Worm (Caenorhabditis elegans) whole organism, mixed stage, embryonic: ENCODE results near the gene M79.2.
A peak's percentile ranks its signal among the peaks of the same experiment; 100 is the strongest.

Source experiments
- ces-1 ChIP-seq: fragments of 150-350 bp; optimal IDR thresholded peaks from 2 replicates; lab custom pipeline; 2014; ENCODE audit warnings: missing biosample characterization, missing genetic modification reagents, missing genetic modification characterization
- elt-1 ChIP-seq: sonication (generic microtip); optimal IDR thresholded peaks from 2 replicates; lab custom pipeline; 2017; ENCODE audit warnings: missing genetic modification characterization, mild to moderate bottlenecking, missing compliant biosample characterization, antibody characterized with exemption, moderate library complexity, borderline replicate concordance; ENCODE audit not compliant: insufficient read depth
- lin-32 ChIP-seq: fragments of 200-800 bp; sonication (Bioruptor generic); optimal IDR thresholded peaks from 2 replicates; lab custom pipeline; 2018; ENCODE audit warnings: mild to moderate bottlenecking, missing genetic modification characterization, missing compliant biosample characterization
- mls-2 ChIP-seq: sonication (generic microtip); optimal IDR thresholded peaks from 2 replicates; lab custom pipeline; 2016; ENCODE audit warnings: mild to moderate bottlenecking, missing genetic modification characterization, moderate library complexity, missing compliant biosample characterization

The M79.2 gene

DNA sequence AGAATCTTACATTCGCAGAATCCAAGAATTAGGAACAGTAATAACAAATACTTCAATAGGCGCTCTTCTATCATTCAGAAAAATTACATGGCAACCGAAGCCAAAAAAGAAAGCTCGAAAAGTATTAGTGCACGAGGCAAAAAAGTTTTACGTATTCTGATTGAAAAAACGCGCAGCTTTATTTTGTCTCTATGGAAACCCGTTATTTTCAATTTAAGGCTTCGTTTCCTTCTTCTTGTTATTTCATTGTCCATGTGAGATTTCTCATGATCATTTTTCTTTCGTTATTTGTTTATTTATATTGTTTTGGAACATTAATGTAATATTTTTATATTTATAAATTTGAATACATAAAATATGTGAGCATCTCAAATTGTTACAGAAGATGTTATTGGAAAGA, 39.1 kb downstream of the M79.2 start, which contains the start of gene F57C7.4:
Gene F57C7.4, minus strand, starts transcription at position 101 of the 400 bp plus-strand sequence.
- TF ChIP-seq mls-2 (tag; lab: Kevin White, UChicago) (no peak), lin-32 (GFP tag; lab: Kevin White, UChicago) (no peak)

DNA sequence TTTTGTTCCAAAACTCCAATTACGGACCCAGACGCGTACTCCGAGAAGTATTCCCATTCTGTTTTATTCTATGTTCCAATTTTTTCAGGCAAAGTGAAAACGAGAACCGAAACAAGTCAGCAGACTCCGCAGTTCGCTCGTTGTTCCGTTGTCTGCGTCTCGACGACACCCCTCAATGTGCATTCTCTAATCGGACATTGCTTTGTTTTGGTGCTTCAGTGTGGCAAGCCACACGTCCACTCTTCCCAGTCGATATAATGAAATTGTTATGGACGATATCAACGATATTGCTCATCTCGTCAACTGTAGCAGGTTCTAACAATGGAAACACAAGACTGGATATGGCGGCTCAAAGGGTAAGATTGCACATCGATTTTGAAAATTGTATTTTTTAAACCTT, 51.7 kb downstream of the M79.2 start, which contains the start of gene nhx-5:
Gene nhx-5, plus strand, starts transcription at position 82 of the 400 bp plus-strand sequence.
- TF ChIP-seq ces-1 (GFP tag; lab: Kevin White, UChicago) (peak; percentile 51), elt-1 (tag; lab: Kevin White, UChicago) (no peak)
